Worm (Caenorhabditis elegans) whole organism, L2 larva: Measurements from ENCODE around the gene cest-32.

Experiments used
- ZK546.5 ChIP-seq: sonication (generic microtip); optimal IDR thresholded peaks from 2 replicates; lab custom pipeline; 2017; ENCODE audit warnings: missing biosample characterization, missing genetic modification characterization
- aly-2 ChIP-seq: fragments of 150-350 bp; optimal IDR thresholded peaks from 2 replicates; lab custom pipeline; 2014; ENCODE audit warnings: missing biosample characterization, missing genetic modification characterization
- ama-1 ChIP-seq: fragments of 150-350 bp; optimal IDR thresholded peaks from 2 replicates; lab custom pipeline; 2018; ENCODE audit warnings: inconsistent platforms
- blmp-1 ChIP-seq: sonication (generic microtip); optimal IDR thresholded peaks from 2 replicates; lab custom pipeline; 2017; ENCODE audit warnings: missing genetic modification characterization, mild to moderate bottlenecking, missing compliant biosample characterization, antibody characterized with exemption, moderate library complexity; ENCODE audit not compliant: insufficient read depth
- crh-2 ChIP-seq: sonication (generic microtip); optimal IDR thresholded peaks from 2 replicates; lab custom pipeline; 2017; ENCODE audit warnings: missing biosample characterization, missing genetic modification characterization
- elt-3 ChIP-seq: sonication (generic microtip); optimal IDR thresholded peaks from 2 replicates; lab custom pipeline; 2017; ENCODE audit warnings: missing biosample characterization, missing genetic modification characterization
- mab-5 ChIP-seq: fragments of 150-350 bp; optimal IDR thresholded peaks from 2 replicates; lab custom pipeline; 2014; ENCODE audit warnings: missing biosample characterization, missing genetic modification characterization
- nhr-12 ChIP-seq: fragments of 150-350 bp; optimal IDR thresholded peaks from 2 replicates; lab custom pipeline; 2014; ENCODE audit warnings: missing biosample characterization, missing genetic modification characterization
- nhr-6 ChIP-seq: fragments of 150-350 bp; optimal IDR thresholded peaks from 2 replicates; lab custom pipeline; 2014; ENCODE audit warnings: missing biosample characterization, missing genetic modification characterization
- skn-1 ChIP-seq: sonication (generic microtip); optimal IDR thresholded peaks from 2 replicates; lab custom pipeline; 2017; ENCODE audit warnings: missing biosample characterization, missing genetic modification characterization
- snpc-4 ChIP-seq: fragments of 150-350 bp; optimal IDR thresholded peaks from 2 replicates; lab custom pipeline; 2014; ENCODE audit warnings: missing biosample characterization, missing genetic modification characterization
- ztf-11 ChIP-seq: sonication (generic microtip); optimal IDR thresholded peaks from 2 replicates; lab custom pipeline; 2017; ENCODE audit warnings: missing biosample characterization, missing genetic modification characterization

ce11 chrV:5272034-5272433 lies 38.3 kb upstream of the cest-32 start:
- TF ChIP-seq blmp-1 (tag; lab: Kevin White, UChicago), result no peak
- no peak for TF ChIP-seq ztf-11 (tag; lab: Kevin White, UChicago)
- no peak for TF ChIP-seq skn-1 (tag; lab: Kevin White, UChicago)
- no peak for TF ChIP-seq aly-2 (tag; lab: Kevin White, UChicago)
- TF ChIP-seq nhr-6, result no peak
- no peak for TF ChIP-seq mab-5 (tag; lab: Kevin White, UChicago)
- TF ChIP-seq crh-2 (tag; lab: Kevin White, UChicago), result no peak
- TF ChIP-seq ama-1, result no peak
- TF ChIP-seq nhr-12 (tag; lab: Kevin White, UChicago), result no peak
- TF ChIP-seq elt-3 (tag; lab: Kevin White, UChicago), result no peak
- TF ChIP-seq snpc-4, result no peak
- TF ChIP-seq ZK546.5, result no peak
